Worm (Caenorhabditis elegans) whole organism, young adult: Measurements from ENCODE around the gene pitr-2.

Source experiments
- F33H1.4 ChIP-seq: fragments of 200-800 bp; sonication (Bioruptor generic); IDR thresholded peaks from 2 replicates; pipeline ENCODE4 v1.3.6; 2022; ENCODE audit warnings: missing genetic modification reagents, missing genetic modification characterization, missing compliant biosample characterization
- T26A5.8 ChIP-seq: sonication (generic microtip); optimal IDR thresholded peaks from 2 replicates; lab custom pipeline; 2016; ENCODE audit warnings: missing genetic modification characterization, missing compliant biosample characterization
- nfya-1 ChIP-seq: sonication (generic microtip); optimal IDR thresholded peaks from 2 replicates; lab custom pipeline; 2017; ENCODE audit warnings: antibody characterized with exemption, missing compliant biosample characterization, missing genetic modification characterization, borderline replicate concordance; ENCODE audit not compliant: insufficient read depth
- pha-4 ChIP-seq: fragments of 150-350 bp; sonication (generic microtip); optimal IDR thresholded peaks from 2 replicates; lab custom pipeline; 2014; ENCODE audit warnings: missing biosample characterization, missing genetic modification reagents, missing genetic modification characterization
- ztf-25 ChIP-seq: fragments of 200-800 bp; sonication (Bioruptor generic); IDR thresholded peaks from 2 replicates; pipeline ENCODE4 v1.3.6; 2022; ENCODE audit warnings: missing genetic modification reagents, missing genetic modification characterization, missing compliant biosample characterization

DNA sequence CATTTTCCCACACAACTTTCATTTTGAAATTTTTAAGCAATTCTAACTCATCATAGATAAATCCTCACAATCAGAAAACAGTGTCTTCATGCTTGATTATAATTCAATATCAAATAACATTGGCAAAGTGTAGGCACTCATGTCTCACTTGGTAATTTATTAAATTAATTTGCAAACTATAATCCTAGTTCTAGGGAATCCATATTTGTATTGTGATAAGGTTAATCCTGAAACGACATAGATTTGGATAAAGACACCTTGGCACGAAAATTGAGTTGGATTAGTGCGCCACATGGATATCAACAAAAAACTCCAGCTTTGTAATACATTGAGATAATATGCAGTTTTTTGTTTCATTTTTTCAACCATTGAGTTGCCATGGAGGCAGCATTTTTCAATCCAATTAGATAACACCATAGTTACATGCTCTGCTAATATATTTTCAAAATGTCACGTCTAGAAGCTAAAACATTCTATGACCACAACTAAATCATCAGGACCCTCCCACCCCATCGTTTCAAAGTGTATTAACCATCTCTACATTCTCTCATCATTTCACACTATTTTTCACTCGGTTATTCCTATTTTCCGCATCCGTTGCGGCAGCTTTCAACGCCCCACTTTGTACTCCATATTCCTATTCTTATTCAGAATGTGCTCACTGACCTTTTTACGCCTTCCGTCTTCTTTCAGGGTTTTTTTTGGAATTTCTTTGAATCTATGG is 46.4 kb upstream of the pitr-2 start:
- no peak for TF ChIP-seq F33H1.4 (GFP tag; lab: Robert Waterston, UW)
- no peak for TF ChIP-seq nfya-1 (tag; lab: Kevin White, UChicago)
- no peak for TF ChIP-seq pha-4 (tag; lab: Kevin White, UChicago)
- no peak for TF ChIP-seq ztf-25 (GFP tag; lab: Robert Waterston, UW)
- TF ChIP-seq T26A5.8 (tag; lab: Kevin White, UChicago) = no peak
